Worm (Caenorhabditis elegans): ENCODE data around the gene M88.3.

ce11 chrIII:4524071-4524470 is 20.8 kb downstream of the M88.3 start:
- TF ChIP-seq ama-1 (optimal IDR thresholded peaks at IDR 0.05) (no peak), nhr-237 (tag; optimal IDR thresholded peaks at IDR 0.05) (no peak), nhr-11 (tag; optimal IDR thresholded peaks at IDR 0.05) (no peak), tbx-2 (tag; optimal IDR thresholded peaks at IDR 0.05) (no peak), mep-1 (tag; optimal IDR thresholded peaks at IDR 0.05) (no peak), nhr-28 (tag; optimal IDR thresholded peaks at IDR 0.05) (no peak), skn-1 (tag; optimal IDR thresholded peaks at IDR 0.05) (no peak), snpc-4 (tag; optimal IDR thresholded peaks at IDR 0.05) (no peak), egl-27 (tag; optimal IDR thresholded peaks at IDR 0.05) (no peak), ceh-88 (GFP tag; IDR thresholded peaks at IDR 0.05) (no peak), nhr-90 (tag; optimal IDR thresholded peaks at IDR 0.05; ENCODE audit: poor library complexity) (no peak), pqm-1 (tag; optimal IDR thresholded peaks at IDR 0.05) (no peak), blmp-1 (tag; optimal IDR thresholded peaks at IDR 0.05) (no peak)
